Fruit fly (Drosophila melanogaster): Measurements from ENCODE around the gene eIF2beta.

Gene eIF2beta

DNA sequence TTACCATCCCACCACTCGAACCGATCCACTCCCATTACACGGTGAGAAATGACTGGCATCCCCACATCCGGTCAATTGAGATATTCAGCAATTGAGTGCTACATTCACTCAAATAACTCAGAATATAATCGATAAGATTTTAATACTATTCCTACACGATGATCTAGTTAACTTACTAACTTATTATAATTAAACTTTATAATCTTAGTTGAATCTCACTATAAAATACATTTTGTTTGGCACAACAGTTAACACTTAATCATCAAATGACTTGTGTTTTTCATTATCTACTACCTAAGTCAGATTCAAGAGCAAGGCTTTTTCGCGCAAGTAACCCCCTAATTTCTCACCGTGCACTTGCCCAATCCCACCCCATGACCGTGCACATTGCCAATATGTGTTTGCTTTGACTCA, 31.2 kb downstream of the eIF2beta start (continued):
- no peak for TF ChIP-seq Trl (optimal IDR thresholded peaks at IDR 0.05)
- TF ChIP-seq Trl (GFP tag; optimal IDR thresholded peaks at IDR 0.05), result no peak
- no peak for TF ChIP-seq CG34422 (GFP tag; IDR thresholded peaks at IDR 0.05)
- peak in 1 of 2 experiments; percentile 58 for TF ChIP-seq Hr51 (GFP tag; optimal IDR thresholded peaks at IDR 0.05)
- TF ChIP-seq CG15479 (GFP tag; optimal IDR thresholded peaks at IDR 0.05), result no peak
- TF ChIP-seq CG12236 (GFP tag; optimal IDR thresholded peaks at IDR 0.05), result no peak
- TF ChIP-seq CG16779 (GFP tag; IDR thresholded peaks at IDR 0.05), result no peak
- no peak for TF ChIP-seq slou (GFP tag; optimal IDR thresholded peaks at IDR 0.05)
- no peak for TF ChIP-seq Gsc (GFP tag; IDR thresholded peaks at IDR 0.05)
- TF ChIP-seq Ravus (GFP tag; IDR thresholded peaks at IDR 0.05), result no peak
- peak; percentile 16 for TF ChIP-seq dmrt11E (tag; optimal IDR thresholded peaks at IDR 0.05)
- TF ChIP-seq dan (GFP tag; IDR thresholded peaks at IDR 0.05), result no peak
- TF ChIP-seq Lhr (GFP tag; optimal IDR thresholded peaks at IDR 0.05), result no peak
- peak; percentile 49; the same call in 1 of the 3 replicates for TF ChIP-seq dysf (GFP tag; IDR thresholded peaks at IDR 0.05)
- TF ChIP-seq fu2 (GFP tag; optimal IDR thresholded peaks at IDR 0.05), result no peak
- TF ChIP-seq zf30C (GFP tag; optimal IDR thresholded peaks at IDR 0.05), result peak; percentile 47
- TF ChIP-seq MTF-1 (GFP tag; optimal IDR thresholded peaks at IDR 0.05; ENCODE audit: borderline replicate concordance), result no peak
- TF ChIP-seq CG32772 (GFP tag; IDR thresholded peaks at IDR 0.05), result 0 out of 2 replicates have a peak, but pooled peaks have one; percentile 11
- TF ChIP-seq CG18476 (GFP tag; optimal IDR thresholded peaks at IDR 0.05), result peak; percentile 20
- TF ChIP-seq so (GFP tag; IDR thresholded peaks at IDR 0.05), result no peak; the same call in 2 of the 3 replicates
- no peak for TF ChIP-seq CG3163 (GFP tag; optimal IDR thresholded peaks at IDR 0.05)
- TF ChIP-seq wek (GFP tag; optimal IDR thresholded peaks at IDR 0.05), result no peak
- no peak for TF ChIP-seq Ada2b (GFP tag; IDR thresholded peaks at IDR 0.05)
- TF ChIP-seq CG31365 (tag; optimal IDR thresholded peaks at IDR 0.05), result no peak
- no peak for TF ChIP-seq pzg (GFP tag; optimal IDR thresholded peaks at IDR 0.05)
- no peak for TF ChIP-seq Hey (tag; optimal IDR thresholded peaks at IDR 0.05)
- no peak for TF ChIP-seq CG8281 (tag; optimal IDR thresholded peaks at IDR 0.05)
- peak; percentile 46 for TF ChIP-seq PHDP (tag; optimal IDR thresholded peaks at IDR 0.05)
- TF ChIP-seq Elba2 (GFP tag; optimal IDR thresholded peaks at IDR 0.05), result no peak
- peak; percentile 51 for TF ChIP-seq Sox100B (GFP tag; optimal IDR thresholded peaks at IDR 0.05)
- no peak for TF ChIP-seq C15 (GFP tag; IDR thresholded peaks at IDR 0.05)
- no peak for TF ChIP-seq Asciz (GFP tag; optimal IDR thresholded peaks at IDR 0.05)
- TF ChIP-seq CG8924 (tag; optimal IDR thresholded peaks at IDR 0.05), result peak; percentile 36
- TF ChIP-seq org-1 (GFP tag; optimal IDR thresholded peaks at IDR 0.05), result peak; percentile 36
- TF ChIP-seq CG17328 (GFP tag; IDR thresholded peaks at IDR 0.05), result no peak
- TF ChIP-seq CG30020 (tag; optimal IDR thresholded peaks at IDR 0.05), result no peak
- peak; percentile 8 for TF ChIP-seq mam (GFP tag; optimal IDR thresholded peaks at IDR 0.05)
- TF ChIP-seq Dll (GFP tag; IDR thresholded peaks at IDR 0.05; ENCODE audit: partially characterized antibody), result no peak
- no peak for TF ChIP-seq Doc3 (GFP tag; IDR thresholded peaks at IDR 0.05; ENCODE audit: partially characterized antibody)
- TF ChIP-seq E2f2 (GFP tag; IDR thresholded peaks at IDR 0.05), result no peak
- no peak for TF ChIP-seq vnd (GFP tag; IDR thresholded peaks at IDR 0.05; ENCODE audit: partially characterized antibody)
- no peak for TF ChIP-seq sima (GFP tag; optimal IDR thresholded peaks at IDR 0.05)
- TF ChIP-seq hth (optimal IDR thresholded peaks at IDR 0.05), result no peak
- peak; percentile 59 for TF ChIP-seq Drgx (GFP tag; IDR thresholded peaks at IDR 0.05)
- TF ChIP-seq NC2β (GFP tag; optimal IDR thresholded peaks at IDR 0.05), result no peak
- TF ChIP-seq Mes4 (GFP tag; optimal IDR thresholded peaks at IDR 0.05), result no peak
- TF ChIP-seq nmo (GFP tag; optimal IDR thresholded peaks at IDR 0.05), result peak; percentile 53
- no peak for TF ChIP-seq Dip2 (GFP tag; IDR thresholded peaks at IDR 0.05)
- TF ChIP-seq HLHmδ (GFP tag; optimal IDR thresholded peaks at IDR 0.05), result no peak
- no peak for TF ChIP-seq CG8089 (GFP tag; optimal IDR thresholded peaks at IDR 0.05)
- peak; percentile 68 for TF ChIP-seq CG11504 (tag; optimal IDR thresholded peaks at IDR 0.05)
- no peak for TF ChIP-seq Oaz (GFP tag; IDR thresholded peaks at IDR 0.05)
